Worm (Caenorhabditis elegans): ENCODE measurements around the gene T27A10.6.

Gene T27A10.6

DNA sequence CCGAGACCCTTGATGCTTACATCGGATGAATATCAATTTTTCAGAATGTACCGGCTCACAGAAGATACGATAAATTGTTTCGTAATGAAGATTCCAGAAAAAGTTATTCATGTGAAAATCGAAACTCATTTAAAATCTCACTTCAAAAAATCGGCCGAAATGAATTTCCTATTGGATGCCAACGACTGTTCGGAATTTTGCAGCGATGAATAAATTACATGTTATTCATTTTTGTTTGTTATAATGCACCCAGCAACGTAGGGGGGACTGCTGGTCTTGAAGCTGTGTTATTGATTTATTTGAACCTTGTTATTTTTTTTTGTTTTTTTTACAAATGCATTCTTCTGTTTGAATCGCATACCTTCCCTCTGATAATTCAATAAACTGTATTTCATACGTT is 29.3 kb downstream of the T27A10.6 start:
- TF ChIP-seq mab-9 (GFP tag; IDR thresholded peaks at IDR 0.05), result no peak
- no peak for TF ChIP-seq unc-86 (tag; optimal IDR thresholded peaks at IDR 0.05)
- no peak for TF ChIP-seq swsn-7 (tag; optimal IDR thresholded peaks at IDR 0.05)
- no peak for TF ChIP-seq pax-3 (tag; optimal IDR thresholded peaks at IDR 0.05)
- TF ChIP-seq skn-1 (tag; optimal IDR thresholded peaks at IDR 0.05), result no peak

DNA sequence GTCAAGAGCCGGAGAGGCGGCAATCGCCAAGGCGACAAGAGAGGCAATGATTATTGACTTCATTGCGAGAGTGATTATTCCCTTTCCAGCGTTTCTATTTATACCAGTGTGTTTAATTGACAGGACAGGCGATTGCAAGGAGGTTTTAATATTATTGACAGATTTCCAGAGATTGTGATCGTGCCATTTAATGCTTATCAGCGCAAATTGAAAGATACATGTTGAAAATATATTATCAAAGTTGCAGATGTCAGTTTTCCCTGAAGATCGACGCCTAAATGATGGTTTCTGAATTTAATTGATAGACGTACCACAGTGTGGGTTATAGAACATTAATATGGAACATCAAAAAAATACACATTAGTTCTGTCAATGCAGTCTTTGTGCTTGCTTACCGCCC is 32.2 kb downstream of the T27A10.6 start, which contains the start of gene vit-4:
TSS of gene vit-4 (minus strand) at position 63 of the 400 bp plus-strand sequence.
- no peak for TF ChIP-seq aly-2 (tag; optimal IDR thresholded peaks at IDR 0.05)
- TF ChIP-seq fkh-8 (tag; optimal IDR thresholded peaks at IDR 0.05), result no peak
- no peak for TF ChIP-seq ama-1 (optimal IDR thresholded peaks at IDR 0.05)
- TF ChIP-seq lin-13 (GFP tag; optimal IDR thresholded peaks at IDR 0.05), result no peak
- TF ChIP-seq ceh-88 (GFP tag; IDR thresholded peaks at IDR 0.05), result no peak
- no peak for TF ChIP-seq egl-13 (tag; optimal IDR thresholded peaks at IDR 0.05)
- no peak for TF ChIP-seq alr-1 (tag; optimal IDR thresholded peaks at IDR 0.05; ENCODE audit: borderline replicate concordance)
- no peak for TF ChIP-seq grh-1 (GFP tag; IDR thresholded peaks at IDR 0.05)
- TF ChIP-seq nhr-20 (tag; optimal IDR thresholded peaks at IDR 0.05), result no peak
- TF ChIP-seq elt-2 (tag; optimal IDR thresholded peaks at IDR 0.05), result no peak
- no peak for TF ChIP-seq sptf-1 (tag; optimal IDR thresholded peaks at IDR 0.05)

ce11 chrX:3555930-3556329 is 40.2 kb downstream of the T27A10.6 start:
- TF ChIP-seq elt-2 (tag; optimal IDR thresholded peaks at IDR 0.05), result peak; percentile 54
- TF ChIP-seq ces-1 (GFP tag; optimal IDR thresholded peaks at IDR 0.05), result no peak
- no peak for TF ChIP-seq sox-4 (tag; optimal IDR thresholded peaks at IDR 0.05)
- no peak for TF ChIP-seq mef-2 (tag; optimal IDR thresholded peaks at IDR 0.05)
- no peak for TF ChIP-seq nhr-77 (tag; optimal IDR thresholded peaks at IDR 0.05)
- TF ChIP-seq unc-86 (tag; optimal IDR thresholded peaks at IDR 0.05), result no peak
- TF ChIP-seq sup-37 (GFP tag; optimal IDR thresholded peaks at IDR 0.05), result no peak
- no peak for TF ChIP-seq egl-13 (tag; optimal IDR thresholded peaks at IDR 0.05)
- no peak for TF ChIP-seq nhr-47 (tag; optimal IDR thresholded peaks at IDR 0.05)

DNA sequence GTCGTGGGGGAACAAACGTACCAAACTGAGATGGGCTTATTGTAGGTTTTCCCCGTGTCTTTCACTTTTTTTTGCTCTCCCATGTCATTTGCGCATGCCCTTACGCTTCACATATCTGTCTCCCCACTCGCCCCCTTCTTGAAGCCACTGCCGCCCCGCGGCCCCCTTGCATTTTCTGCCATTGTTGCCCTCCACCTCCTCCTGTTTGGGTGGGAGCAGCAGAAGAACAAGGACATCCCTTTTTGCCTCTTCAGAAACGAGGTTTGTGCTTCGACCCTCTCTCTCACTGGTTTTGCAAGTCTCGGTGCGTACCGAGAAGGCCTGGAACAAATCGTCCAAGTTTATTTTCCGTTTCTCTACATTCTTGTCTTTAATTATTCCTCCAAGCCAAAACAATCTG is 42.0 kb downstream of the T27A10.6 start:
- TF ChIP-seq unc-98 (GFP tag; IDR thresholded peaks at IDR 0.05), result no peak
- no peak for TF ChIP-seq blmp-1 (tag; optimal IDR thresholded peaks at IDR 0.05)
- TF ChIP-seq sptf-1 (tag; optimal IDR thresholded peaks at IDR 0.05), result no peak
- TF ChIP-seq lsy-2 (tag; optimal IDR thresholded peaks at IDR 0.05), result no peak
- no peak for TF ChIP-seq C16A3.4 (tag; optimal IDR thresholded peaks at IDR 0.05)

ce11 chrX:3553687-3554086 is 42.5 kb downstream of the T27A10.6 start:
- TF ChIP-seq fkh-4 (tag; optimal IDR thresholded peaks at IDR 0.05; ENCODE audit: borderline replicate concordance), result no peak
- TF ChIP-seq nhr-90 (tag; optimal IDR thresholded peaks at IDR 0.05; ENCODE audit: poor library complexity), result no peak
- TF ChIP-seq efl-1 (optimal IDR thresholded peaks at IDR 0.05), result no peak
- TF ChIP-seq efl-1 (GFP tag; optimal IDR thresholded peaks at IDR 0.05 in 1 of 2), result peak in 1 of 2 experiments; percentile 77

DNA sequence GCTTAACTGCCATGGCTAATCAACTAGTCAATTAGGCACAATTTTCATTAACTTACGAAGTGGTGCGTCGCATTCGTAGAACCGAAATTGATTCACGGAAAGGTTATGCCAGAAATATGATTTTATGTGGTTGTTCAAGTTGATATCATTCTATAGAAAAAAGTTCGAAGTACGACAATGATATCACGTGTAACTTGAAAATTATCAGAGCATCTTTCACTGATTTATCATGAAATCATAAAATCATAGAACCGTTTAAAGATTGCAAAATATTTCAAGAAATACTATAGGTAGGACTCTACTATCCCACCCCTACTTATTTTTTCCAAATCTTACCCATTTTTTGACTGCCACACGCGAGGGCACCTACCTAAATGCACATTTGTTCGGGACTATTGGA is 43.2 kb downstream of the T27A10.6 start:
- TF ChIP-seq lin-14 (GFP tag; optimal IDR thresholded peaks at IDR 0.05), result peak; percentile 3
- TF ChIP-seq nhr-71 (tag; optimal IDR thresholded peaks at IDR 0.05), result peak; percentile 2
- TF ChIP-seq elt-2 (tag; optimal IDR thresholded peaks at IDR 0.05), result peak; percentile 51
- no peak for TF ChIP-seq blmp-1 (tag; optimal IDR thresholded peaks at IDR 0.05)
- TF ChIP-seq efl-1 (optimal IDR thresholded peaks at IDR 0.05), result no peak
- TF ChIP-seq efl-1 (GFP tag; optimal IDR thresholded peaks at IDR 0.05 in 1 of 2), result no peak

DNA sequence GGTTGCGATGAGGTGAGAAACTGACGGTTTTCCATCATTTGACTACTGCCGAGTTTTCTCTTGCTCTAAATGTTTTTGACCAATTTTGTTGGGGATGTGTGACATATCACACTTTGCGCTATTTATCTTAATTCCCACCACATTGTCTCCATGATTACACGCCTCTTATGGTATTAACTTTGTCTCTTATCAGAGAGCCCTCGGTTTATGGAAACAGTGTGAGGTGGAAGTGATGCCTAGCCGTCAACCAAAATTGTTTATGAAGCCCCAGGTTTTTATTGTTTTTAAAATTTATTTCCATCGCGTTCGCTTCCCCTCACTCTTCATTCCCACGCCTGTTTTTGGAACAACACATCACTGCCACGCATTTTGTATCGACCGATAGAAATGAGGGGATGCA is 45.0 kb downstream of the T27A10.6 start:
- no peak for TF ChIP-seq lir-3 (tag; optimal IDR thresholded peaks at IDR 0.05; ENCODE audit: poor library complexity)
- TF ChIP-seq ceh-8 (GFP tag; optimal IDR thresholded peaks at IDR 0.05), result no peak
- TF ChIP-seq ceh-63 (GFP tag; optimal IDR thresholded peaks at IDR 0.05), result no peak
- TF ChIP-seq elt-2 (tag; optimal IDR thresholded peaks at IDR 0.05), result peak; percentile 63
